Fruit fly (Drosophila melanogaster): Measurements from ENCODE around the gene repo.

Gene repo

DNA sequence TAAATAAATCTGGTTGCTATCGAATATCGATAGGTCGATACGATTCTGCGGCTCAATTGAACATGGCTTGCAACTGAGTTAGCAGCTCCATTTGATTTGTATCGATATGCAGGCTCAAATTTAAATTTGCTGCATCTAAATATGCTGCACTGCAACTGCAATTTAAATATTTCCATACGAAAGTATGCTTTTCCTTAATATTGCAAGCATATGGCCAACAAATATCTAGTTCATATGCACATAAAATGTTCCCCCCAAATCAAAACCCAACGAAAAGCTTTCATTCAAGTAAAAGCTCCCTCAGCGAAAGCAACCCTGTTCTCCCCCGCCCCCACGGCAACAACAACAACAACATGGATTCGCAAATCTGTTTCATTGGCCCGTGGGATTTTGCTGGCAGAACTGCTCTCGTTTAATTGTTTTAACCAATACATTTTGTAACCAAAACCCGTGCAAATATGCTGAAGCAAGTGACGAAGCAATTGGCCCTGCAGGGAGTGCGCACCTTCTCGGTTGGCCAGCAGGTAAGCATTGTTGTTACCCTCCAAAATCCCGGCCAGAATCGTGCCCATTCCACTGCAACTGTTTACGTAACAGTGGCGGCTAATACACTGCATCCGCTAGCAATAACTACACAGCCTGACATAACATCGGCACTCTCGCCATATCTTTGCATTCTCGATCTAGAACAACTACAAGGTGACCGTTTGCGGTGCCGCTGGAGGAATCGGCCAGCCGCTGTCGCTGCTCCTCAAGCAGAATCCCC, 9.8 kb upstream of the repo start, which contains the start of the genes CG7168 and Mdh2 (continued):
- no peak for TF ChIP-seq ham (GFP tag; IDR thresholded peaks at IDR 0.05)
- no peak for TF ChIP-seq Oaz (GFP tag; IDR thresholded peaks at IDR 0.05)
- TF ChIP-seq wek (GFP tag; optimal IDR thresholded peaks at IDR 0.05), result no peak
- TF ChIP-seq CG7357 (GFP tag; IDR thresholded peaks at IDR 0.05), result no peak
- TF ChIP-seq ase (GFP tag; IDR thresholded peaks at IDR 0.05), result no peak
- no peak for TF ChIP-seq unpg (GFP tag; optimal IDR thresholded peaks at IDR 0.05)
- no peak for TF ChIP-seq gem (tag; optimal IDR thresholded peaks at IDR 0.05)
- no peak for TF ChIP-seq lola (GFP tag; optimal IDR thresholded peaks at IDR 0.05)
- TF ChIP-seq ewg (GFP tag; optimal IDR thresholded peaks at IDR 0.05), result no peak
- TF ChIP-seq CG4730 (GFP tag; IDR thresholded peaks at IDR 0.05), result no peak
- TF ChIP-seq B-H1 (GFP tag; IDR thresholded peaks at IDR 0.05), result no peak
- TF ChIP-seq CG6854 (GFP tag; optimal IDR thresholded peaks at IDR 0.05), result no peak
- no peak for TF ChIP-seq peb (GFP tag; IDR thresholded peaks at IDR 0.05)
- no peak for TF ChIP-seq hth (optimal IDR thresholded peaks at IDR 0.05)
- no peak for TF ChIP-seq pros (GFP tag; optimal IDR thresholded peaks at IDR 0.05)
- no peak for TF ChIP-seq CG14050 (GFP tag; IDR thresholded peaks at IDR 0.05)
- no peak for TF ChIP-seq Sry-β (GFP tag; optimal IDR thresholded peaks at IDR 0.05)
- no peak for TF ChIP-seq CG6254 (GFP tag; optimal IDR thresholded peaks at IDR 0.05)
- TF ChIP-seq ERR (GFP tag; optimal IDR thresholded peaks at IDR 0.05), result no peak
- TF ChIP-seq fd3F (GFP tag; optimal IDR thresholded peaks at IDR 0.05), result no peak
- TF ChIP-seq CG17568 (GFP tag; optimal IDR thresholded peaks at IDR 0.05), result no peak
- no peak for TF ChIP-seq CG13775 (GFP tag; optimal IDR thresholded peaks at IDR 0.05)
- no peak for TF ChIP-seq Kr (GFP tag; optimal IDR thresholded peaks at IDR 0.05)
- TF ChIP-seq HLHmδ (GFP tag; optimal IDR thresholded peaks at IDR 0.05), result no peak
- TF ChIP-seq Max (GFP tag; optimal IDR thresholded peaks at IDR 0.05), result no peak
- TF ChIP-seq CG33557 (GFP tag; optimal IDR thresholded peaks at IDR 0.05), result no peak
- no peak for TF ChIP-seq CG17802 (tag; optimal IDR thresholded peaks at IDR 0.05)
- no peak for TF ChIP-seq fd64A (GFP tag; optimal IDR thresholded peaks at IDR 0.05)
- no peak for TF ChIP-seq tx (GFP tag; optimal IDR thresholded peaks at IDR 0.05)
- no peak for TF ChIP-seq tll (GFP tag; optimal IDR thresholded peaks at IDR 0.05)
- TF ChIP-seq exex (tag; optimal IDR thresholded peaks at IDR 0.05), result no peak
- TF ChIP-seq CG3407 (GFP tag; optimal IDR thresholded peaks at IDR 0.05), result no peak
- TF ChIP-seq CG4854 (GFP tag; optimal IDR thresholded peaks at IDR 0.05), result no peak
- 0 out of 2 replicates have a peak, but pooled peaks have one; percentile 43 for TF ChIP-seq vvl (GFP tag; IDR thresholded peaks at IDR 0.05)
- TF ChIP-seq lmd (GFP tag; IDR thresholded peaks at IDR 0.05), result no peak; the same call in 1 of the 2 replicates
- TF ChIP-seq ssp (GFP tag; IDR thresholded peaks at IDR 0.05), result no peak
- TF ChIP-seq fu2 (GFP tag; optimal IDR thresholded peaks at IDR 0.05), result no peak
- no peak for TF ChIP-seq Ssrp (tag; optimal IDR thresholded peaks at IDR 0.05)
- no peak for TF ChIP-seq danr (GFP tag; IDR thresholded peaks at IDR 0.05)
- TF ChIP-seq CG11093 (GFP tag; IDR thresholded peaks at IDR 0.05), result no peak
- no peak for TF ChIP-seq dimm (GFP tag; IDR thresholded peaks at IDR 0.05)
- TF ChIP-seq ac (GFP tag; optimal IDR thresholded peaks at IDR 0.05), result no peak
- peak; percentile 43 for TF ChIP-seq CG15514 (GFP tag; optimal IDR thresholded peaks at IDR 0.05)
- TF ChIP-seq Doc2 (GFP tag; IDR thresholded peaks at IDR 0.05), result no peak
- TF ChIP-seq BEAF-32 (GFP tag; optimal IDR thresholded peaks at IDR 0.05), result peak; percentile 81
- no peak for TF ChIP-seq sd (tag; optimal IDR thresholded peaks at IDR 0.05)
- TF ChIP-seq CG8290 (GFP tag; optimal IDR thresholded peaks at IDR 0.05), result no peak
- no peak for TF ChIP-seq CG8290 (tag; optimal IDR thresholded peaks at IDR 0.05)
- TF ChIP-seq gt (GFP tag; IDR thresholded peaks at IDR 0.05), result no peak
- no peak for TF ChIP-seq jing (GFP tag; optimal IDR thresholded peaks at IDR 0.05)
